2 worm cellular contexts compared by ENCODE assay signal in the genomic region with DNA sequence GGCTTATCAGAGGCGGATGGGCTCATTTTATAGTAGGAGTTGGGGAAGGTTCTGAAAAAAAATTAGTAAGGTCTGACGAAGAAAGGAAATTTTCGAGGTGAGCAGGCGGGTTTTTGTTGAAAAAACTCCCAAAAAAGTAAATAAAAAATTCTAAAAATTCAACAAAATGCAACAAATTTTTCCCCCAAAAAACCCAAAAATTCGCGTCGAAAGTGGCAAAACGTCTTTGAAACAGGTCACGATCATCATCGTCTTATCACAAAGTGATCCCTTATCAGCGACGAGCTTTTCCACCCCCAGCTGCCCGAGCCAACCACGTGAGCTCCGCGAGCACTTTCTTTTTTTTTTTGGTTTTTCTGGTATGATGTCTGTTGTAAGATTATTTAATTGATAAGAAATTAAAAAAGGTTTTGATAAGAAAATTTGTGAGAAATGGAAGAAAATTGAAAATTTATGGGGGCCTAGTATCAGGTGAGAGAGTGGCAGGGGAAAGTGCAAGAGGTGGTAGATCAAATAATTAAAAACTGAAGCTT.
TF ChIP-seq lines count a peak whose summit lies in the region.

Gene Y48A6B.7 (minus strand): TSS at position 51 of the 533 bp plus-strand sequence.

TF ChIP-seq in whole organism, L2 larva, 48 proteins besides CTCF, POLR2A, EP300 and RAD21 (continued from another document):
- peak; percentile 78 for TF ChIP-seq sma-9 (GFP tag; optimal IDR thresholded peaks at IDR 0.05; lab: Kevin White, UChicago)
- TF ChIP-seq sma-9 (tag; optimal IDR thresholded peaks at IDR 0.05; lab: Kevin White, UChicago), result no peak
- no peak for TF ChIP-seq elt-3 (tag; optimal IDR thresholded peaks at IDR 0.05; lab: Kevin White, UChicago)

TF ChIP-seq in whole organism, L4 larva, 104 proteins besides CTCF, POLR2A, EP300 and RAD21 (continued from another document):
- no peak for TF ChIP-seq mdt-29 (GFP tag; IDR thresholded peaks at IDR 0.05; lab: Robert Waterston, UW)
- TF ChIP-seq dve-1 (tag; optimal IDR thresholded peaks at IDR 0.05; lab: Kevin White, UChicago; ENCODE audit: insufficient read depth), result peak; percentile 99
- TF ChIP-seq nhr-48 (tag; optimal IDR thresholded peaks at IDR 0.05; lab: Kevin White, UChicago), result peak; percentile 45
- TF ChIP-seq egl-27 (tag; optimal IDR thresholded peaks at IDR 0.05; lab: Kevin White, UChicago), result no peak
- TF ChIP-seq sdz-12 (GFP tag; optimal IDR thresholded peaks at IDR 0.05; lab: Kevin White, UChicago), result no peak
- no peak for TF ChIP-seq zfp-3 (GFP tag; conservative IDR thresholded peaks at IDR 0.05; lab: Robert Waterston, UW)
- TF ChIP-seq zip-11 (GFP tag; IDR thresholded peaks at IDR 0.05; lab: Robert Waterston, UW), result no peak
- TF ChIP-seq lim-7 (GFP tag; IDR thresholded peaks at IDR 0.05; lab: Robert Waterston, UW), result no peak
- TF ChIP-seq ctbp-1 (GFP tag; IDR thresholded peaks at IDR 0.05; lab: Robert Waterston, UW), result no peak
- no peak for TF ChIP-seq Y5F2A.4 (GFP tag; optimal IDR thresholded peaks at IDR 0.05; lab: Kevin White, UChicago)
- peak; percentile 81 for TF ChIP-seq php-3 (GFP tag; IDR thresholded peaks at IDR 0.05; lab: Robert Waterston, UW)
- peak; percentile 50; the same call in 1 of the 2 replicates for TF ChIP-seq pha-4 (GFP tag; IDR thresholded peaks at IDR 0.05; lab: Robert Waterston, UW)
- TF ChIP-seq pha-4 (tag; optimal IDR thresholded peaks at IDR 0.05; lab: Kevin White, UChicago), result no peak
- TF ChIP-seq mes-2 (tag; optimal IDR thresholded peaks at IDR 0.05; lab: Kevin White, UChicago; ENCODE audit: poor library complexity, severe bottlenecking), result no peak
- no peak for TF ChIP-seq madf-5 (GFP tag; IDR thresholded peaks at IDR 0.05; lab: Robert Waterston, UW)
- TF ChIP-seq nhr-11 (tag; optimal IDR thresholded peaks at IDR 0.05; lab: Kevin White, UChicago), result no peak
- no peak for TF ChIP-seq zip-2 (tag; optimal IDR thresholded peaks at IDR 0.05; lab: Kevin White, UChicago)
- peak; percentile 95 for TF ChIP-seq hlh-11 (tag; optimal IDR thresholded peaks at IDR 0.05; lab: Kevin White, UChicago)
- no peak for TF ChIP-seq fos-1 (tag; optimal IDR thresholded peaks at IDR 0.05; lab: Kevin White, UChicago)
- TF ChIP-seq pqm-1 (tag; optimal IDR thresholded peaks at IDR 0.05; lab: Kevin White, UChicago), result peak; percentile 90
- TF ChIP-seq Y105C5A.15 (GFP tag; IDR thresholded peaks at IDR 0.05; lab: Robert Waterston, UW), result no peak
- TF ChIP-seq hlh-30 (tag; optimal IDR thresholded peaks at IDR 0.05; lab: Kevin White, UChicago; ENCODE audit: insufficient read depth), result peak; percentile 73
- no peak for TF ChIP-seq unc-130 (GFP tag; optimal IDR thresholded peaks at IDR 0.05; lab: Kevin White, UChicago)
- no peak for TF ChIP-seq dpl-1 (GFP tag; optimal IDR thresholded peaks at IDR 0.05; lab: Kevin White, UChicago)
- TF ChIP-seq T26A8.4 (GFP tag; IDR thresholded peaks at IDR 0.05; lab: Robert Waterston, UW), result no peak
- TF ChIP-seq saeg-2 (GFP tag; IDR thresholded peaks at IDR 0.05; lab: Robert Waterston, UW), result peak; percentile 36; the same call in 1 of the 2 replicates
- no peak for TF ChIP-seq F10B5.3 (tag; optimal IDR thresholded peaks at IDR 0.05; lab: Kevin White, UChicago)
- TF ChIP-seq Y48G9A.11 (GFP tag; IDR thresholded peaks at IDR 0.05; lab: Robert Waterston, UW), result no peak
- no peak for TF ChIP-seq lin-13 (GFP tag; optimal IDR thresholded peaks at IDR 0.05; lab: Kevin White, UChicago)
- TF ChIP-seq snpc-1.2 (GFP tag; IDR thresholded peaks at IDR 0.05; lab: Robert Waterston, UW), result no peak
- TF ChIP-seq lin-38 (GFP tag; IDR thresholded peaks at IDR 0.05; lab: Robert Waterston, UW), result peak; percentile 38; the same call in 1 of the 2 replicates
- no peak for TF ChIP-seq snpc-4 (tag; optimal IDR thresholded peaks at IDR 0.05; lab: Kevin White, UChicago)
- TF ChIP-seq nhr-28 (tag; optimal IDR thresholded peaks at IDR 0.05; lab: Kevin White, UChicago), result peak; percentile 74
- TF ChIP-seq R02D3.7 (tag; optimal IDR thresholded peaks at IDR 0.05; lab: Kevin White, UChicago), result no peak
- TF ChIP-seq zag-1 (tag; optimal IDR thresholded peaks at IDR 0.05; lab: Kevin White, UChicago), result no peak
- no peak for TF ChIP-seq madf-9 (GFP tag; conservative IDR thresholded peaks at IDR 0.05; lab: Robert Waterston, UW)
- no peak for TF ChIP-seq nhr-111 (GFP tag; optimal IDR thresholded peaks at IDR 0.05; lab: Kevin White, UChicago)
- no peak for TF ChIP-seq spr-1 (tag; optimal IDR thresholded peaks at IDR 0.05; lab: Kevin White, UChicago)
- TF ChIP-seq lsy-2 (tag; optimal IDR thresholded peaks at IDR 0.05; lab: Kevin White, UChicago), result peak in 1 of 2 experiments; percentile 57
- TF ChIP-seq mxl-2 (GFP tag; conservative IDR thresholded peaks at IDR 0.05; lab: Robert Waterston, UW), result peak; percentile 65; the same call in 1 of the 2 replicates
- no peak for TF ChIP-seq daf-8 (GFP tag; IDR thresholded peaks at IDR 0.05; lab: Robert Waterston, UW)
- no peak for TF ChIP-seq dmd-8 (GFP tag; IDR thresholded peaks at IDR 0.05; lab: Robert Waterston, UW)
- peak; percentile 89 for TF ChIP-seq lin-1 (GFP tag; IDR thresholded peaks at IDR 0.05; lab: Robert Waterston, UW)
- no peak for TF ChIP-seq dmd-9 (GFP tag; IDR thresholded peaks at IDR 0.05; lab: Robert Waterston, UW)
- no peak for TF ChIP-seq ceh-44 (GFP tag; IDR thresholded peaks at IDR 0.05; lab: Robert Waterston, UW)
